Fruit fly (Drosophila melanogaster): Measurements from ENCODE around the gene mRpL24.

DNA sequence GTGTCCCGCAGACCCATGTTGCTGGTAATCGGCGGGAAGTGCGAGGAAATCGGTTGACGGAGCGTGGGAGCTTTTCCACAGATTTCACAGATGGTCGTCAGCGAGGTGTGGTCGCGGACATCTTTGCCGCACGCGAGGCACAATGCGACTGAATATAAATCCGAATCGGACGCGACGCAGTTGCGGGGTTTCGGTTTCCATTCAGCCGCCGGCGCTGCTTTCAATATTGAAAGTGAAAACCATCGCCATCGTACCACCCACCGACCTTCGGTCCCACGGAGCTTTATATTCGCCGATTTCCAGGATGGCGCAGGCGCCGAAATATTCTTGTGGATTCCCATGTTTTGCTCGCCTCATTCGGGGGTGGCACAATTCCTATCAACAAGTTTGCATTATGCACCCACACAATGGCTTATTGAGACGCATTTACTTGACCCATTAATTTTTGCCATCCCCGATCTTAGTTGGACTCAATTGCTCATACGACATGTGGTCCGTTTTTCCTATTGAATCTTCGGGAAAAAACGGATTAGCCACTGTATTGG lies 8.8 kb downstream of the mRpL24 start, which contains the start of gene hoe2:
- TF ChIP-seq CG8478 (optimal IDR thresholded peaks at IDR 0.05) (no peak), CTCF (optimal IDR thresholded peaks at IDR 0.05) (no peak)

Data from S2 (cell line).